Fruit fly (Drosophila melanogaster) whole organism, embryonic: ENCODE results near the gene kirre.
A peak's percentile ranks its signal among the peaks of the same experiment; 100 is the strongest.

ENCODE experiments used
- CG10209 ChIP-seq: fragments of 200-800 bp; sonication (Bioruptor generic); optimal IDR thresholded peaks from 3 replicates; lab custom pipeline; 2017; ENCODE audit warnings: missing biosample characterization, mild to moderate bottlenecking, missing genetic modification characterization, missing genetic modification reagents
- CG11085 ChIP-seq: fragments of 200-800 bp; sonication (Bioruptor generic); IDR thresholded peaks from 2 replicates; pipeline ENCODE4 v1.3.6; 2022; ENCODE audit warnings: missing biosample characterization, missing genetic modification characterization
- CG11398 ChIP-seq: fragments of 200-800 bp; sonication (Bioruptor generic); optimal IDR thresholded peaks from 2 replicates; lab custom pipeline; 2016; ENCODE audit warnings: missing biosample characterization, missing genetic modification characterization
- CG1233 ChIP-seq: fragments of 200-800 bp; sonication (Bioruptor generic); optimal IDR thresholded peaks from 4 replicates; lab custom pipeline; 2018; ENCODE audit warnings: missing biosample characterization, mild to moderate bottlenecking, missing genetic modification characterization
- CG14014 ChIP-seq: fragments of 200-800 bp; sonication (Bioruptor generic); IDR thresholded peaks from 2 replicates; pipeline ENCODE4 v1.3.6; 2022; ENCODE audit warnings: missing biosample characterization, missing genetic modification characterization
- CG15269 ChIP-seq: fragments of 200-800 bp; sonication (Bioruptor generic); optimal IDR thresholded peaks from 2 replicates; lab custom pipeline; 2018; ENCODE audit warnings: missing biosample characterization, mild to moderate bottlenecking, missing genetic modification characterization, moderate library complexity
- CG15514 ChIP-seq: fragments of 200-800 bp; sonication (Bioruptor generic); optimal IDR thresholded peaks from 3 replicates; lab custom pipeline; 2017; ENCODE audit warnings: missing biosample characterization, missing genetic modification characterization, mild to moderate bottlenecking, moderate library complexity, missing genetic modification reagents
- CG15696 ChIP-seq: fragments of 200-800 bp; sonication (Bioruptor generic); optimal IDR thresholded peaks from 2 replicates; lab custom pipeline; 2019; ENCODE audit warnings: missing biosample characterization, mild to moderate bottlenecking, missing genetic modification characterization, moderate library complexity
- CG1602 ChIP-seq: fragments of 200-800 bp; sonication (Bioruptor generic); optimal IDR thresholded peaks from 3 replicates; lab custom pipeline; 2016; ENCODE audit warnings: missing biosample characterization, missing genetic modification characterization
- CG16813 ChIP-seq: fragments of 200-800 bp; sonication (Bioruptor generic); IDR thresholded peaks from 3 replicates; pipeline ENCODE4 v1.3.6; 2022; ENCODE audit warnings: missing biosample characterization, missing genetic modification characterization; ENCODE audit not compliant: partially characterized antibody
- CG18599 ChIP-seq: fragments of 200-800 bp; sonication (Bioruptor generic); optimal IDR thresholded peaks from 3 replicates; lab custom pipeline; 2017; ENCODE audit warnings: missing biosample characterization, missing genetic modification characterization, mild to moderate bottlenecking, moderate library complexity, missing genetic modification reagents
- CG2875 ChIP-seq: fragments of 200-800 bp; sonication (Bioruptor generic); optimal IDR thresholded peaks from 2 replicates; lab custom pipeline; 2017; ENCODE audit warnings: missing biosample characterization, mild to moderate bottlenecking, missing genetic modification characterization, missing genetic modification reagents
- CG32532 ChIP-seq: fragments of 200-800 bp; sonication (Bioruptor generic); IDR thresholded peaks from 2 replicates; pipeline ENCODE4 v1.3.6; 2022; ENCODE audit warnings: missing biosample characterization, missing genetic modification characterization
- CG3281 ChIP-seq: fragments of 200-800 bp; sonication (Bioruptor generic); optimal IDR thresholded peaks from 3 replicates; lab custom pipeline; 2017; ENCODE audit warnings: missing biosample characterization, mild to moderate bottlenecking, missing genetic modification characterization
- CG33213 ChIP-seq: fragments of 200-800 bp; sonication (Bioruptor generic); optimal IDR thresholded peaks from 3 replicates; lab custom pipeline; 2016; ENCODE audit warnings: missing biosample characterization, missing genetic modification characterization
- CG3838 ChIP-seq: fragments of 200-800 bp; sonication (Bioruptor generic); optimal IDR thresholded peaks from 3 replicates; lab custom pipeline; 2016; ENCODE audit warnings: missing biosample characterization, missing genetic modification characterization
- CG4854 ChIP-seq: fragments of 200-800 bp; sonication (Bioruptor generic); optimal IDR thresholded peaks from 2 replicates; lab custom pipeline; 2016; ENCODE audit warnings: missing biosample characterization, missing genetic modification characterization, inconsistent platforms
- CG6654 ChIP-seq: fragments of 200-800 bp; sonication (Bioruptor generic); optimal IDR thresholded peaks from 2 replicates; lab custom pipeline; 2017; ENCODE audit warnings: missing biosample characterization, mild to moderate bottlenecking, missing genetic modification characterization
- CG6813 ChIP-seq: fragments of 200-800 bp; sonication (Bioruptor generic); optimal IDR thresholded peaks from 2 replicates; lab custom pipeline; 2017; ENCODE audit warnings: missing biosample characterization, missing genetic modification characterization, mild to moderate bottlenecking, moderate library complexity, missing genetic modification reagents
- CG8359 ChIP-seq: fragments of 200-800 bp; sonication (Bioruptor generic); optimal IDR thresholded peaks from 2 replicates; lab custom pipeline; 2017; ENCODE audit warnings: missing biosample characterization, mild to moderate bottlenecking, missing genetic modification characterization, borderline replicate concordance
- CG8478 ChIP-seq: fragments of >200 bp; optimal IDR thresholded peaks from 2 replicates; lab custom pipeline; 2018
- CG9876 ChIP-seq: fragments of 200-800 bp; sonication (Bioruptor generic); optimal IDR thresholded peaks from 2 replicates; lab custom pipeline; 2016; ENCODE audit warnings: missing biosample characterization, missing genetic modification characterization
- CG9932 ChIP-seq: fragments of 200-800 bp; sonication (Bioruptor generic); IDR thresholded peaks from 2 replicates; pipeline ENCODE4 v1.3.6; 2022; ENCODE audit warnings: missing biosample characterization, missing genetic modification characterization
- CoRest ChIP-seq: fragments of 200-800 bp; sonication (Bioruptor generic); optimal IDR thresholded peaks from 3 replicates; lab custom pipeline; 2018; ENCODE audit warnings: missing biosample characterization, mild to moderate bottlenecking, missing genetic modification characterization, moderate library complexity
- Dip3 ChIP-seq: fragments of 200-800 bp; sonication (Bioruptor generic); optimal IDR thresholded peaks from 3 replicates; lab custom pipeline; 2016; ENCODE audit warnings: missing biosample characterization, missing genetic modification characterization
- HLH54F ChIP-seq: fragments of 200-800 bp; sonication (Bioruptor generic); optimal IDR thresholded peaks from 3 replicates; lab custom pipeline; 2016; ENCODE audit warnings: missing biosample characterization, missing genetic modification characterization
- Meics ChIP-seq: fragments of 200-800 bp; sonication (Bioruptor generic); optimal IDR thresholded peaks from 2 replicates; lab custom pipeline; 2017; ENCODE audit warnings: missing biosample characterization, mild to moderate bottlenecking, missing genetic modification characterization
- Mes4 ChIP-seq: fragments of 200-800 bp; sonication (Bioruptor generic); optimal IDR thresholded peaks from 2 replicates; lab custom pipeline; 2016; ENCODE audit warnings: missing biosample characterization, missing genetic modification characterization
- Myb ChIP-seq: fragments of 200-800 bp; sonication (Bioruptor generic); optimal IDR thresholded peaks from 2 replicates; lab custom pipeline; 2016; ENCODE audit warnings: missing biosample characterization, missing genetic modification characterization
- Nf-YB ChIP-seq: fragments of 200-800 bp; sonication (Bioruptor generic); optimal IDR thresholded peaks from 3 replicates; lab custom pipeline; 2019; ENCODE audit warnings: missing biosample characterization, mild to moderate bottlenecking, missing genetic modification characterization, moderate library complexity
- Oli ChIP-seq: fragments of 200-800 bp; sonication (Bioruptor generic); optimal IDR thresholded peaks from 2 replicates; lab custom pipeline; 2018; ENCODE audit warnings: missing biosample characterization, mild to moderate bottlenecking, missing genetic modification characterization, moderate library complexity
- Sry-β ChIP-seq: fragments of 200-800 bp; sonication (Bioruptor generic); optimal IDR thresholded peaks from 2 replicates; lab custom pipeline; 2018; ENCODE audit warnings: missing biosample characterization, mild to moderate bottlenecking, missing genetic modification characterization, moderate library complexity
- Xbp1 ChIP-seq: fragments of 200-800 bp; sonication (Bioruptor generic); optimal IDR thresholded peaks from 3 replicates; lab custom pipeline; 2016; ENCODE audit warnings: missing biosample characterization, mild to moderate bottlenecking, missing genetic modification characterization
- Xrp1 ChIP-seq: fragments of 200-800 bp; sonication (Bioruptor generic); IDR thresholded peaks from 2 replicates; pipeline ENCODE4 v1.3.6; 2022; ENCODE audit warnings: missing biosample characterization, missing genetic modification characterization
- btn ChIP-seq: fragments of 200-800 bp; sonication (Bioruptor generic); optimal IDR thresholded peaks from 2 replicates; lab custom pipeline; 2016; ENCODE audit warnings: missing biosample characterization, missing genetic modification characterization
- chn ChIP-seq: fragments of 200-800 bp; sonication (Bioruptor generic); optimal IDR thresholded peaks from 2 replicates; lab custom pipeline; 2016; ENCODE audit warnings: missing biosample characterization, missing genetic modification characterization
- disco-r ChIP-seq: fragments of 200-800 bp; sonication (Bioruptor generic); optimal IDR thresholded peaks from 2 replicates; lab custom pipeline; 2016; ENCODE audit warnings: missing biosample characterization, missing genetic modification characterization
- eve ChIP-seq, 2 experiments: fragments of >200 bp; optimal IDR thresholded peaks; 2 replicates each; lab custom pipeline; 2017; ENCODE audit warnings: missing biosample characterization in 2 of 2, missing genetic modification characterization in 2 of 2
- gcm2 ChIP-seq: fragments of 200-800 bp; sonication (Bioruptor generic); optimal IDR thresholded peaks from 2 replicates; lab custom pipeline; 2016; ENCODE audit warnings: missing biosample characterization, missing genetic modification characterization
- hb ChIP-seq: fragments of 200-800 bp; sonication (Bioruptor generic); IDR thresholded peaks from 3 replicates; pipeline ENCODE4 v1.3.6; 2022; ENCODE audit warnings: missing biosample characterization, missing genetic modification characterization; ENCODE audit not compliant: partially characterized antibody
- jumu ChIP-seq: fragments of 200-800 bp; sonication (Bioruptor generic); optimal IDR thresholded peaks from 3 replicates; lab custom pipeline; 2016; ENCODE audit warnings: missing biosample characterization, missing genetic modification characterization
- ken ChIP-seq: fragments of 200-800 bp; sonication (Bioruptor generic); IDR thresholded peaks from 3 replicates; pipeline ENCODE4 v1.3.6; 2022; ENCODE audit warnings: missing biosample characterization, missing genetic modification characterization
- prd ChIP-seq, 3 experiments: fragments of >200 bp in 2 of 3; fragments of 200-800 bp in 1 of 3; sonication (Bioruptor generic) in 1 of 3; optimal IDR thresholded peaks in 2 of 3; IDR thresholded peaks in 1 of 3; 2 replicates in 2 of 3; 3 replicates in 1 of 3; pipeline versions ENCODE4 v1.3.6 to Lab custom; 2017 to 2022; ENCODE audit warnings: missing biosample characterization in 1 of 3, missing genetic modification characterization in 1 of 3
- slou ChIP-seq: fragments of 200-800 bp; sonication (Bioruptor generic); optimal IDR thresholded peaks from 3 replicates; lab custom pipeline; 2016; ENCODE audit warnings: missing biosample characterization, missing genetic modification characterization
- ssp ChIP-seq: fragments of 200-800 bp; sonication (Bioruptor generic); IDR thresholded peaks from 2 replicates; pipeline ENCODE4 v1.3.6; 2022; ENCODE audit warnings: missing biosample characterization, missing genetic modification characterization
- stc ChIP-seq: fragments of 200-800 bp; sonication (Bioruptor generic); IDR thresholded peaks from 2 replicates; pipeline ENCODE4 v1.3.6; 2022; ENCODE audit warnings: missing biosample characterization, missing genetic modification characterization
- trem ChIP-seq: fragments of 200-800 bp; optimal IDR thresholded peaks from 3 replicates; lab custom pipeline; 2019; ENCODE audit warnings: missing biosample characterization, mild to moderate bottlenecking, missing genetic modification characterization, moderate library complexity
- zf30C ChIP-seq: fragments of 200-800 bp; sonication (Bioruptor generic); optimal IDR thresholded peaks from 3 replicates; lab custom pipeline; 2018; ENCODE audit warnings: missing biosample characterization, mild to moderate bottlenecking, missing genetic modification characterization
- zfh2 ChIP-seq: fragments of 200-800 bp; sonication (Bioruptor generic); optimal IDR thresholded peaks from 2 replicates; lab custom pipeline; 2016; ENCODE audit warnings: missing biosample characterization, missing genetic modification characterization

The kirre gene

dm6 chrX:3025510-3026216 lies 285.5 kb downstream of the kirre start (continued):
- TF ChIP-seq CG15696 (tag; lab: Kevin White, UChicago) (peak; percentile 27), Xbp1 (GFP tag; lab: Kevin White, UChicago) (peak; percentile 65), CG16813 (GFP tag; lab: Robert Waterston, UW) (no peak), Dip3 (GFP tag; lab: Kevin White, UChicago) (peak; percentile 8), CG2875 (peak; percentile 31), CG3281 (GFP tag; lab: Kevin White, UChicago) (peak; percentile 65), hb (GFP tag; lab: Robert Waterston, UW) (no peak), Nf-YB (GFP tag; lab: Kevin White, UChicago) (peak; percentile 22), CG11398 (GFP tag; lab: Kevin White, UChicago) (peak; percentile 20), CG33213 (GFP tag; lab: Kevin White, UChicago) (no peak), Xrp1 (GFP tag; lab: Robert Waterston, UW) (peak; percentile 75), stc (peak; percentile 28; the same call in 1 of the 2 replicates), Mes4 (GFP tag; lab: Kevin White, UChicago) (peak; percentile 24), CG14014 (peak; percentile 69), gcm2 (no peak), Sry-β (GFP tag; lab: Kevin White, UChicago) (no peak), slou (GFP tag; lab: Kevin White, UChicago) (peak; percentile 21), CG8478 (lab: Kevin White, UChicago) (no peak), Meics (GFP tag; lab: Kevin White, UChicago) (peak; percentile 49), ken (GFP tag; lab: Robert Waterston, UW) (peak; percentile 61; the same call in 1 of the 3 replicates), HLH54F (peak; percentile 50), jumu (GFP tag; lab: Kevin White, UChicago) (peak; percentile 37), CG9932 (GFP tag; lab: Robert Waterston, UW) (peak; percentile 51), CG3838 (GFP tag; lab: Kevin White, UChicago) (peak; percentile 9), CG15269 (tag; lab: Kevin White, UChicago) (peak; percentile 71), CG32532 (GFP tag; lab: Robert Waterston, UW) (peak; percentile 77), CG8359 (no peak), CG10209 (peak; percentile 44), prd (optimal IDR thresholded peaks at IDR 0.05; lab: Kevin White, UChicago) (no peak), prd (GFP tag; IDR thresholded peaks at IDR 0.05; lab: Robert Waterston, UW) (peak; percentile 74), CG1233 (peak; percentile 56), disco-r (GFP tag; lab: Kevin White, UChicago) (peak; percentile 42), CoRest (tag; lab: Kevin White, UChicago) (peak; percentile 72), CG4854 (GFP tag; lab: Kevin White, UChicago) (peak; percentile 16), CG6654 (GFP tag; lab: Kevin White, UChicago) (peak; percentile 13), zfh2 (peak; percentile 5), CG11085 (GFP tag; lab: Robert Waterston, UW) (0 out of 2 replicates have a peak, but pooled peaks have one; percentile 27), Myb (GFP tag; lab: Kevin White, UChicago) (peak; percentile 28), CG15514 (GFP tag; lab: Kevin White, UChicago) (peak; percentile 19), trem (tag; lab: Kevin White, UChicago) (peak; percentile 3), Oli (tag; lab: Kevin White, UChicago) (peak; percentile 72), btn (GFP tag; lab: Kevin White, UChicago) (no peak), chn (GFP tag; lab: Kevin White, UChicago) (peak; percentile 53), ssp (no peak), CG9876 (GFP tag; lab: Kevin White, UChicago) (no peak), CG6813 (GFP tag; lab: Kevin White, UChicago) (peak; percentile 20), eve (GFP tag; optimal IDR thresholded peaks at IDR 0.05; lab: Kevin White, UChicago) (peak in 1 of 2 experiments; percentile 80), zf30C (GFP tag; lab: Kevin White, UChicago) (peak; percentile 18), CG1602 (peak; percentile 49), CG18599 (GFP tag; lab: Kevin White, UChicago) (peak; percentile 44)
